Worm (Caenorhabditis elegans): ENCODE results near the gene K05F1.6.

- TF ChIP-seq tab-1 (GFP tag; IDR thresholded peaks at IDR 0.05) = no peak
- no peak for TF ChIP-seq T22C8.4 (GFP tag; IDR thresholded peaks at IDR 0.05)
- no peak for TF ChIP-seq flt-1 (GFP tag; IDR thresholded peaks at IDR 0.05)
- TF ChIP-seq klf-2 (GFP tag; conservative IDR thresholded peaks at IDR 0.05) = no peak
These were observed 36.0 kb downstream of the K05F1.6 start, which contains the start of gene ZK1248.4 for ce11 chrII:5818298-5818697.
